Worm (Caenorhabditis elegans) whole organism, L1 larva: ENCODE measurements around the gene srz-70.
"Not testable (repeated sequence)": the region's sequence is repeated elsewhere in the genome, so short reads cannot be mapped to it uniquely, and the experiment has no call there.

Source experiments
- ceh-82 ChIP-seq, 3 experiments: fragments of 150-350 bp in 1 of 3; sonication (generic microtip) in 2 of 3; optimal IDR thresholded peaks; 2 replicates each; lab custom pipeline; 2014 to 2017; ENCODE audit warnings: missing biosample characterization in 3 of 3, missing genetic modification characterization in 3 of 3
- dpl-1 ChIP-seq, 3 experiments: fragments of 150-350 bp in 2 of 3; sonication (generic microtip) in 1 of 3; optimal IDR thresholded peaks; 2 replicates each; lab custom pipeline; 2014 to 2017; ENCODE audit warnings: missing biosample characterization in 3 of 3, missing genetic modification characterization in 3 of 3, missing genetic modification reagents in 3 of 3
- elt-2 ChIP-seq: sonication (generic microtip); optimal IDR thresholded peaks from 2 replicates; lab custom pipeline; 2016; ENCODE audit warnings: missing genetic modification characterization, mild to moderate bottlenecking, inconsistent platforms, missing compliant biosample characterization, missing genetic modification reagents
- fkh-4 ChIP-seq: sonication (generic microtip); optimal IDR thresholded peaks from 2 replicates; lab custom pipeline; 2016; ENCODE audit warnings: missing compliant biosample characterization, missing genetic modification characterization, borderline replicate concordance
- fos-1 ChIP-seq: fragments of 150-350 bp; optimal IDR thresholded peaks from 2 replicates; lab custom pipeline; 2014; ENCODE audit warnings: missing biosample characterization, missing genetic modification characterization
- jun-1 ChIP-seq: fragments of 150-350 bp; optimal IDR thresholded peaks from 2 replicates; lab custom pipeline; 2014; ENCODE audit warnings: missing biosample characterization, missing genetic modification reagents, missing genetic modification characterization
- ztf-11 ChIP-seq, 2 experiments: sonication (generic microtip); optimal IDR thresholded peaks; 2 replicates each; lab custom pipeline; 2016 to 2017; ENCODE audit warnings: missing genetic modification characterization in 2 of 2, missing biosample characterization in 1 of 2, missing compliant biosample characterization in 1 of 2

Gene srz-70

DNA sequence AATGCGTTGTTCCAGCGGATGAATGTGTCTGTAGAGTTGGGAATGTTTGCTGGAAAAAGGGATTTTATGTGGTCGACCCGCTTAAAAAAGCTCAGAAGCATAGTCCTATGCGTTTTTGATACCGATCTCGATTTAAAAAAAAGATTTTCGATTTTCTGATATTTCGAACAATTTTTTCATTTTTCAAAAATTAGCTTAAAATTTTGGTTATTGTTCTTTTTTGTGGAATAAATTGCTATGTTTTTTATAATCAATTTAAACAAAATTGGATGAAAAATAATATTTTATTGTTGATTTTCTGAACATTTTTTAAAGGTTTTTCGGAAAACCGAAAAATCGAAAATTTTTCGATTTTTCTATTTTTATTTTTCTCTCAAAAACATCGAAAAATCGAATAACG is 45.4 kb downstream of the srz-70 start, which contains the start of gene C04C3.7:
Gene C04C3.7 (minus strand): TSS at position 101 of the 400 bp plus-strand sequence.
- TF ChIP-seq fos-1, fkh-4, jun-1 (tag; lab: Kevin White, UChicago): not testable (repeated sequence)

DNA sequence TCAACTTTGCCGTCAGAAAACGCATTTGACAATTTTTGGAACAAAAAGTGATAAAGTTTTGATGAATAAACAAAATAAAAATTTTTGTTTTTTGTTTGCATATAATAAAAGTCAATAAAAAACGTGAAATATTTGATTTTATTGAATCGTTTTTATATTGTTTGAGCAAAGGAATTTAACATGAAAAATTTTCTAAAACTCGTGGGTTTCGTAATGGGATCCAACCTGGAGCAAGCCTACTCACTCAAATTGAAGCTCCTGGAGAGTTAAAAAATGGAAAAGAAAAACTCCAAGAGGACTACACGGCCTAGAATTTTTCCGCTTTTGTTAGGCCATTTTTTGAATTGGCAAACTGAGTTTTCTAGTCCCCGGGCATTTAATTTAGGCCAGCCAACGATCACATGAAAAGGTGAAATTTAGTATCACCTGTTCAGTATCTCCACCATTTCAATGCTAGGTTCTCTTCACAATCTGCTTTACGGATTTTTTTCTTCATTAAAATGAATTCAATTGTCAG is 50.3 kb downstream of the srz-70 start, which contains the start of the genes C04C3.9 and srz-60:
Gene C04C3.9 (minus strand): TSS at position 101 of the 517 bp plus-strand sequence.
Gene srz-60 (plus strand): TSS at position 467 of the 517 bp plus-strand sequence.
- TF ChIP-seq ztf-11 (tag; optimal IDR thresholded peaks at IDR 0.05; lab: Kevin White, UChicago) = no peak
- TF ChIP-seq fkh-4 (tag; lab: Kevin White, UChicago) = no peak
- no peak for TF ChIP-seq elt-2 (tag; lab: Kevin White, UChicago)
- no peak for TF ChIP-seq ceh-82 (tag; optimal IDR thresholded peaks at IDR 0.05; lab: Kevin White, UChicago)
- no peak for TF ChIP-seq dpl-1 (GFP tag; optimal IDR thresholded peaks at IDR 0.05; lab: Kevin White, UChicago)
- TF ChIP-seq, all 84 proteins: peak for 0
